Worm (Caenorhabditis elegans) whole organism, L4/young adult: ENCODE measurements around the gene srj-25.

Experiments
- W03F9.2 ChIP-seq: fragments of 150-350 bp; optimal IDR thresholded peaks from 2 replicates; lab custom pipeline; 2014; ENCODE audit warnings: missing biosample characterization, missing genetic modification characterization
- dao-5 ChIP-seq: sonication (generic microtip); optimal IDR thresholded peaks from 2 replicates; lab custom pipeline; 2016; ENCODE audit warnings: missing genotype, missing genetic modification characterization, moderate library complexity, missing compliant biosample characterization
- him-1 ChIP-seq: sonication (generic microtip); optimal IDR thresholded peaks from 2 replicates; lab custom pipeline; 2016; ENCODE audit warnings: missing genotype, missing genetic modification reagents, missing genetic modification characterization, missing compliant biosample characterization

The srj-25 gene

DNA sequence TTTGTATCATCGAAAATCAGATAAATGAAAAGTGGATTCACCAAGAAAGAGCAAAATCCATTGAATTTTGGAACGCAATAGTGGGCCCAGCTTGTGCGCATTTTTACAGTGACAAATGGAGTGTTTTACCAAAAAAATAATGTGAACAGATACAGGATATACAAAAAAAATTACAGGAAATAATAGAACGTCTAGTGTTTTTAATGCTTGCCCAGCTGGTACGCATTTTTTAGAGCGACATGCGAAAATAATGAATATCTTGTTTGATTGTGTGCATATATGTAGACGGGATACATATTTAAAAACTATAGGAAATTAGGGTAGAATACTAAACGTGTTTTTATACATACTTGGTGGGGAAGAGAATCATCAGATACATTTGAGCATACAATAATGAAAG lies at the start of gene srj-25:
Gene srj-25, minus strand, starts transcription at position 101 of the 400 bp plus-strand sequence.
- TF ChIP-seq dao-5 (tag; lab: Kevin White, UChicago) = no peak
- no peak for TF ChIP-seq W03F9.2
- no peak for TF ChIP-seq him-1

DNA sequence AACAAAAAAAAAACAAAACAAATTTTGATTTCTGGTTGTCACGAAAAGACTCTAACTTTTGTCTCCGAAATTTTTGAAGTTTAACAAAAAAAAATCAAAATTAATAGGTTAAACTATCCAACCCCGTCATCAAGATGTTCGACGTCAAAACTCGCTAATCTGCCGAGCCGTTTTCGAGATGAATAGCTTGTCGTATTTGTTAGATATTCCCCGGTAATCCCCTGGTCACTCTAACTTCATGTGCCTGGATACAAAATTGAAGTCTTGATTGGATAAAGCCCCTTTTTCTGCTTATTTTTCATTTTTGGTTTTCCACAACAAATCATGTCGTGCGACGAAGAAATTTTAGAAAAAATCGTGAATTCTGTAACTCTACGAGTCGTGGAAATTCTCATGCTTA lies 46.4 kb upstream of the srj-25 start, which contains the start of gene srab-16:
Gene srab-16, plus strand, starts transcription at position 301 of the 400 bp plus-strand sequence.
- TF ChIP-seq him-1 (no peak), W03F9.2 (no peak), dao-5 (tag; lab: Kevin White, UChicago) (no peak)

DNA sequence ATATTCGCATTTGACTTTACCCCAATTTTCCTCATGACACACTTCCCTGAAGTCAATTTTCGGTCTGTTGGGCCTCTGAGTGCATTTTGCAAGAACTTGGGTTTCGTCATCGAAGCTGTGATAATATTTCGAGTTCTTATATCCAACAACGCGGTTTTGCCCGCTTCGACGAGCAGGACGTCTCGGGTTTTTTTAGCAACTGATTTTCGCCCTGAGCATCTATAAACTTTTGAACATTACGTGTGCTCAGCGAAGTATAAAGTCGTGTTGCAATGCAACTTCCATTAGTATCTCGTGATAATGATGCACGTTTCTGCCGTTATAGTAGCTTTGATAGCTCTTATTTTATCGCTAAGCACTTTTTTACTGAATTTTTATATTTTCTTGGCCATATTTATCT lies 43.9 kb upstream of the srj-25 start, which contains the start of gene srbc-60:
Gene srbc-60, plus strand, starts transcription at position 301 of the 400 bp plus-strand sequence.
- TF ChIP-seq dao-5 (tag; lab: Kevin White, UChicago) (no peak), him-1 (no peak), W03F9.2 (no peak)

DNA sequence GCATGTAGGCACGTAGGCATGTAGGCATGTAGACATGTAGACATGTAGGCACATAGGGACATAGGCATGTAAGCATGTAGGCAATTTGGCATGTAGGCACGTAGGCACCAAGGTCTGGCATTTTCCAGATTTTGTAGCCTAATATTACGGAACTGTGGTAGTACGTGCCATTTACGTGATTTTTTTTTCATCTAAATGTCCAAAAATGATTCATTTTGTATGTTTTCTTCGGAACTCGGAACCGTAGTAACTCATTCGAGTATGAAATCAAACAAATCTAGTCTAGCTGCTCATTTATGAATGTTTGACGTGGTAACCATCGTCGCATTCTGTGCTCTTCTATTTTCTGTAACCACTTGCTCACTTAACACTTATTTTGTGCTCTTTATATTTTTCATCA lies 42.3 kb upstream of the srj-25 start, which contains the start of gene srbc-59:
Gene srbc-59, plus strand, starts transcription at position 301 of the 400 bp plus-strand sequence.
- no peak for TF ChIP-seq dao-5 (tag; lab: Kevin White, UChicago)
- no peak for TF ChIP-seq W03F9.2
- no peak for TF ChIP-seq him-1

DNA sequence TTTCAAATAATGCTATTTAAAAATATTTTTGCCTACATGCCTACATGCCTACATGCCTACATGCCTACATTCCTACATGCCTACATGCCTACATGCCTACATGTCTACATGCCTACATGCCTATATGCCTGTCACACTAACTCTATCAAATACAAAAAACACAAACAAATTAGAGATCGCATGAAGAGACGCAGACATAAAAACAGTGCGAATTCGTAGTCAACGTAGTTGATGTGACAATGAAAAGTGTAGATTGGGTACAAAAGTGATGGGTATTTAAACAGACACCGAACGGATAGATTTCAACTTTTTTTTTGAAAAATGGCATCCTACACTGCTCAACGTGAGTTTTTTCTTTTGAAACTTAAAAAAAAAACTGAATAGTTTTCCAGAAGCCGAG lies 41.2 kb upstream of the srj-25 start, which contains the start of gene R09E12.9:
Gene R09E12.9, plus strand, starts transcription at position 316 of the 400 bp plus-strand sequence.
- TF ChIP-seq W03F9.2 = no peak
- no peak for TF ChIP-seq dao-5 (tag; lab: Kevin White, UChicago)
- no peak for TF ChIP-seq him-1

DNA sequence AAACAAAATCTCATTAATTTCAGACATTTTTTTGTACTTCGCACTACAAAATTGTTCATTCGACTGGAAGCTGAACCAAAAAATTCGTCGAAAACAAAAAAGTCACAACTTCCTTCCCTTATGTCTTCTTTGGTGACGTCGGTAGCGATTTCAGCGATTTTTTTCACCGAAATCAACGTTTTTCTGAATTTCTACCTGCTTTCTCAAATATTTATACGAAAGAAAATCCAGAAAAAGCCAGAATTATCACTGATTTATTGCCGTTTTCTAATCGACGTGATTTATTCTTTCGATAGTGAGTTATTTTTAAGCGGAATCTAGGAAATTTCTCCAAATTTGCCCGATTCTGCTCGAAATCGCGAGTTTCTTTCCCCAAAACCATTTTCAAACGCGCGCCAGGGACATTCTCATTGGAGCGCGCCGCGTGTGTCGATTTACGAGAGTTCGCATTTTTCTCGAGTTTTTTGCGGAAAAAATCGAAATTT lies 38.8 kb upstream of the srj-25 start, which contains the start of gene srbc-58:
Gene srbc-58, plus strand, starts transcription at position 121 of the 485 bp plus-strand sequence.
- TF ChIP-seq him-1 (no peak), dao-5 (tag; lab: Kevin White, UChicago) (no peak), W03F9.2 (no peak)

DNA sequence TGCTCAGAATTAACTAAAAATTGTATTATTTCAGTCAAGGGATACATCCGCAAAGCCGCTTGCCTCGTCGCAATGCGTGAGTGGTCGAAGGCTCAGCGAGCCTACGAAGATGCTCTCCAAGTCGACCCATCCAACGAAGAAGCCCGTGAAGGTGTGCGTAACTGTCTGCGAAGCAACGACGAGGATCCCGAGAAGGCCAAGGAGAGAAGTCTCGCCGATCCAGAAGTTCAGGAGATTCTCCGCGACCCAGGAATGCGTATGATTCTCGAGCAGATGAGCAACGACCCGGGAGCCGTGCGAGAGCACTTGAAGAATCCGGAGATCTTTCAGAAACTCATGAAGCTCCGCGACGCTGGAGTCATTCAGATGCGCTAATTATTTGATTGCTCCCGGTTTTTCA lies 38.3 kb upstream of the srj-25 start:
- TF ChIP-seq dao-5 (tag; lab: Kevin White, UChicago) (no peak), him-1 (no peak), W03F9.2 (no peak)

DNA sequence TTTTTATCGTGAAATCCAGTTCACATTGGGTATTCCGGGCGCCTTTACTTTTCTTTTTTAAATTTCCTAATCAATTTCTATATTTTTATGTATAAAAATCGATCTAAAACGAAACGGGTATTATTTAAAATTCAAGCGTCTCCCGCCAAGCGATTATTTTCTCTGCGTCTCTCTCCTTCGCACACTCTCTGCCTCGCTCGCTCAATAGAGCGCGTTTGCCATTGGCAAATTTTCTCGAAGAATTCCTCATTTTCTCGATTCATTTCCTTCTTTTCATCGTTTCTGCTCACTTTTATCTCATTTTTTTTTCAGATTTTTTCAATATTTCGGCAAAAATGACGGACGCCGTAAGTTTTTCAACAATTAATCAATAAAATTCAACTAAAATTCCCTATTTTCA lies 37.2 kb upstream of the srj-25 start, which contains the start of gene sti-1:
Gene sti-1, plus strand, starts transcription at position 263 of the 400 bp plus-strand sequence.
- peak; percentile 79 for TF ChIP-seq W03F9.2
- no peak for TF ChIP-seq him-1
- no peak for TF ChIP-seq dao-5 (tag; lab: Kevin White, UChicago)

DNA sequence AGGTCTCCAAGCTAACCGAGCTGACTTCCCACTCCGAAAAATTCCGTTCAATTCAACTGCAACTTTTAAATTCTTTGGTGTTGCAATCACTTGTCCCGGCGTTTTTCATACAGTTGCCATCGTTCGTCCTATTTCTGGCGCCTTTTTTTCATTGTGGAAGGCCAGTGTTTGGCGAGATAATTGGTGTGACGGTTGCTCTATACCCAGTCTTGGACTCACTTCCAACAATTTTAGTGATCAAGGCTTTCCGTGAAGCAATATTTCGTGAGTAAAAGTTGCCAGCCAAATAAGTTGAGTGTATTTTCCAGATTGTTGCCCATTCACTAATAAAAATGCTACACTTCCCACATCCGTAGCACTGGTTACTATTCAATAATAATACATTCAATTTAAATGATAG lies 36.1 kb upstream of the srj-25 start:
- TF ChIP-seq W03F9.2 (no peak), him-1 (no peak), dao-5 (tag; lab: Kevin White, UChicago) (no peak)

DNA sequence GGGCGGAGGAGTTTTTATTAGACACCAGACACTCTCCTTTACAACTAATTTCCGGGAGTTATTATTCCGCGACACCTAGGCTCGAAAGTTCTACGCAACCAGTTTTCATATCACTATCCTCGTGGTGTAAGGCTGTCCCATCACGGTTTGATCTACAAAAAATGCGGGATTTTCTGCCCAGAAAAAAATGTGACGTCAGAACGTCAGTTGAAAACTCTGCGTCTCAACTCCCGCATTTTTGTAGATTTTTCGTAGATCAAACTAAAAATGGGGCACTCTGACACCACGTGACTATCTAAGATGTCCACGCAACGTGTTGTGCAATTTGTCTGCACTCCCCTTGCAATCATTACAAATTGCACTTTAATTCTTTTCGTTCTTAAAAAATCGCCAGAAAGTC lies 28.7 kb upstream of the srj-25 start, which contains the start of gene str-238:
Gene str-238, plus strand, starts transcription at position 301 of the 400 bp plus-strand sequence.
- TF ChIP-seq him-1 = no peak
- TF ChIP-seq W03F9.2 = no peak
- TF ChIP-seq dao-5 (tag; lab: Kevin White, UChicago) = no peak

DNA sequence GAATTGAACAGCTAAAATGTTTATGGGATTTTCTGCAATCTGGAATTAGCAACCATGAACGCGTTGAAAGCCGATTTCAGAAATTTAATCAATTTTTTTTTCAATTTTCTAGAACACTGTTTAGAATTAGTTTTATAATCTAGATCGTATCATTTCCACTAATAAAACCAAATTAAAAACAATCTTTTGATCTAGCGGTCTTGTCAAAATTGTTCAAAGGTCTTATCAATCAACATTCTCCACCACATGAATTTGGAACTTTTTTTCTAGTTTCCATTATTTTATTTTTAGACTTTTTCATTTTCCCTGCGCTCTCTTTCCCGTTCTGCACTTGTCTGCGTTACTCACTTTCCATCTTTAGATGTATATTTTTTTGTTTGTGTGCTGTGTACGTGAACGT lies 26.3 kb upstream of the srj-25 start, which contains the start of gene srp-2:
Gene srp-2, plus strand, starts transcription at position 301 of the 400 bp plus-strand sequence.
- no peak for TF ChIP-seq him-1

DNA sequence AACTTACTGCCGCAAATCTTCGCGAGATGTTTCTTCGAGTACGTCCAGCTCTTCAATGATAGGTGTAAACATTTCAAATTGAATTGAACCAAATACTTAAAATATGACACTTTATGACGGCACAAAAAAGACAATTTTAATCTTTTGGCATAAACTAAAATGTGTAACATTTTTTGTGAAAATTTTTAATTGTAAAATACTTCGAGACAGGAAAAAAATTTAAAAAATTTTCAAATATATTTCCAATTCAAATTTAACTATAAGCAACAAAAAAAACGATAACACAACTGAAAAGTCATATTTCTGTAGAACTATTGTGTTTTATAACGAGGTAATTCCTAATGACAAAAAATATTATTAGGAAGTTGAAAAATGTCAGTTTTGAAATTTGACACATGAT lies 25.8 kb upstream of the srj-25 start, which contains the start of gene C05E4.12:
Gene C05E4.12, minus strand, starts transcription at position 101 of the 400 bp plus-strand sequence.
- TF ChIP-seq W03F9.2 = no peak
- TF ChIP-seq him-1 = no peak
- no peak for TF ChIP-seq dao-5 (tag; lab: Kevin White, UChicago)

DNA sequence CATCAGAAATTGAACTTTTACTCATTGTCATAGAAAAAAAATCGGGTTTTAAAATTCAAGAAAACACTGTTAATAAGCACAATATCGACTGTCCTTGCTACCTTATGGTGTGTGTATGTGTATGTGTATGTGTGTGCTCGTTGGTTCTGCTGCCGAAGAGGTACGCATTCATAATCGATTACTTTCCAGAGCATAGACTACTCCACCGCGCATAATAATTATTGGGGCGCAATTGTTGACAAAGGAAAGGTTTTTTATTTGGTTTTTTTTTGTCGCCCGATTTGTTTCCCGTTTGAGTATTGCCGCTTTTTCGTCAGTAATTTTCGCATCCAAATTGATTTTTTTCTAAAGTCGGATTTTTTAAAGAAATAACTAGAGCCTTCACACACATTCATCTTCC lies 25.2 kb upstream of the srj-25 start, which contains the start of gene C05E4.15:
Gene C05E4.15, minus strand, starts transcription at position 101 of the 400 bp plus-strand sequence.
- TF ChIP-seq him-1 (no peak), dao-5 (tag; lab: Kevin White, UChicago) (no peak), W03F9.2 (no peak)

DNA sequence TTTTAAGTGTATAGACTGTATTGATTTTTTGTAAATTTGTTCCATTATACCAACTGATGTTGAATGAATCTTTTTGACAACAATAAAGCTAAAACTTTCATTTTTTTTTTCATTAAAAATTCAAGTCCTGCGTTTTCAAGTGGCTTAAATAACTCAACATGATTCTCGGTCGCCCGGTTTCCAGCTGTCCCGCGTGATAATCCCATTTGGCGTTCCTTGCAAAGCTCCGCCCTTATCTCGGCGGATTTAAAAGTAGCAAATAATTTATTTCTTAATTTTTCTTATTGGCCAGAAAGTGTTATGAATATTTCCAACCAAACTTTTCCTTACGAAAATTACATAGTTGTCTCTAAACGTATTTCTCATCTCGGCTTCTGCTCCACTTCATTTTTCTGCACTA lies 20.1 kb upstream of the srj-25 start, which contains the start of gene str-20:
Gene str-20, plus strand, starts transcription at position 301 of the 400 bp plus-strand sequence.
- TF ChIP-seq dao-5 (tag; lab: Kevin White, UChicago) (no peak), W03F9.2 (no peak), him-1 (no peak)

DNA sequence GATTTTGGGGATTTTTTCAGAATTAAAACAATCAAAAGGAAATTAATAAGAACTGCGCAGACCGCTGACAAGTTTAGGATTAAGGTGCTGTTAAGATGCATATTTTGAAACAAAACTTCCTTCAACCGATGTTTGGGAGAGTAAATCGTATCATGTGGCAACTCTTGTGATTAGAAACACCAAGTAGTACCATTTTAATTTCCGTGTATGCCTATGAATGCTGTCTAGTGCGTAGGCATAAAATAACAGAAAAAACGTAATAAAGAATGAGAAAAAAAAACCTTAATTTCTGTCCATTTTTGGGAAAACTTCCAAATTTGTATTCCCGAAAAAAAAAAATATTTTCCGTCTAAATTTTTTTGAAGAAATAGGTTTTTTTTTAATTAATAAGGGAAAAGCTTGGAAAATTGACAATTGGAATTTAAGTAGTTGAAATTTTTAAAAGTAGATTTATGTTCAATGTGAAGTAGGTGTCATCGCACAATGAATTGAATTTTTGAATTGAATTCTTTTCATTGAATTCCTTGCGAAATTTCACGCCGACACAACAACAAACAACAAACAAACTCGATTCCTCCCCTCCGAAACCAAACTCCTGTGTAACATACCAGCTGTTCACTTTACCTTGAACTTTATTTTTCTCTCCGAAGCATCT lies 16.7 kb upstream of the srj-25 start, which contains the start of the genes str-262 and srp-1:
Gene str-262, minus strand, starts transcription at position 101 of the 655 bp plus-strand sequence.
Gene srp-1, plus strand, starts transcription at position 605 of the 655 bp plus-strand sequence.
- no peak for TF ChIP-seq W03F9.2
- TF ChIP-seq him-1 = no peak
- TF ChIP-seq dao-5 (tag; lab: Kevin White, UChicago) = no peak
